Fruit fly (Drosophila melanogaster) whole organism, adult: ENCODE data around the gene CG32263.

ENCODE experiments used
- CG11617 ChIP-seq: fragments of 200-800 bp; sonication (Bioruptor generic); optimal IDR thresholded peaks from 2 replicates; lab custom pipeline; 2017; ENCODE audit warnings: mild to moderate bottlenecking, missing biosample characterization, missing genetic modification reagents, missing genetic modification characterization
- CG12768 ChIP-seq: fragments of 200-800 bp; sonication (Bioruptor generic); optimal IDR thresholded peaks from 2 replicates; lab custom pipeline; 2017; ENCODE audit warnings: missing biosample characterization, missing genetic modification characterization, mild to moderate bottlenecking, moderate library complexity, missing genetic modification reagents
- CG14711 ChIP-seq: fragments of 200-800 bp; sonication (Bioruptor generic); optimal IDR thresholded peaks from 2 replicates; lab custom pipeline; 2018; ENCODE audit warnings: missing biosample characterization, mild to moderate bottlenecking, missing genetic modification characterization, moderate library complexity
- CG1620 ChIP-seq: fragments of 200-800 bp; sonication (Bioruptor generic); optimal IDR thresholded peaks from 2 replicates; lab custom pipeline; 2016; ENCODE audit warnings: missing biosample characterization, missing genetic modification characterization
- CG33017 ChIP-seq: fragments of 200-800 bp; sonication (Bioruptor generic); optimal IDR thresholded peaks from 2 replicates; lab custom pipeline; 2018; ENCODE audit warnings: missing biosample characterization, mild to moderate bottlenecking, missing genetic modification characterization, moderate library complexity
- CG5204 ChIP-seq: fragments of 200-800 bp; sonication (Bioruptor generic); optimal IDR thresholded peaks from 2 replicates; lab custom pipeline; 2016; ENCODE audit warnings: missing biosample characterization, missing genetic modification characterization
- CG7045 ChIP-seq: fragments of 200-800 bp; sonication (Bioruptor generic); optimal IDR thresholded peaks from 2 replicates; lab custom pipeline; 2017; ENCODE audit warnings: missing biosample characterization, mild to moderate bottlenecking, missing genetic modification characterization
- CG7101 ChIP-seq: fragments of 200-800 bp; sonication (Bioruptor generic); optimal IDR thresholded peaks from 2 replicates; lab custom pipeline; 2018; ENCODE audit warnings: missing biosample characterization, mild to moderate bottlenecking, missing genetic modification characterization, moderate library complexity
- Clk ChIP-seq: fragments of 200-800 bp; sonication (Bioruptor generic); optimal IDR thresholded peaks from 2 replicates; lab custom pipeline; 2017; ENCODE audit warnings: missing biosample characterization, missing genetic modification characterization
- Crg-1 ChIP-seq: fragments of 200-800 bp; sonication (Bioruptor generic); optimal IDR thresholded peaks from 2 replicates; lab custom pipeline; 2016; ENCODE audit warnings: missing biosample characterization, missing genetic modification characterization
- Hr96 ChIP-seq: fragments of 200-800 bp; sonication (Bioruptor generic); optimal IDR thresholded peaks from 2 replicates; lab custom pipeline; 2016; ENCODE audit warnings: missing biosample characterization, missing genetic modification characterization
- Mnt ChIP-seq: fragments of 200-800 bp; sonication (Bioruptor generic); optimal IDR thresholded peaks from 2 replicates; lab custom pipeline; 2016; ENCODE audit warnings: missing biosample characterization, mild to moderate bottlenecking, missing genetic modification characterization
- bab1 ChIP-seq: fragments of 200-800 bp; sonication (Bioruptor generic); optimal IDR thresholded peaks from 3 replicates; lab custom pipeline; 2019; ENCODE audit warnings: missing biosample characterization, mild to moderate bottlenecking, missing genetic modification characterization, moderate library complexity
- cic ChIP-seq: fragments of 200-800 bp; sonication (Bioruptor generic); optimal IDR thresholded peaks from 2 replicates; lab custom pipeline; 2017; ENCODE audit warnings: missing biosample characterization, mild to moderate bottlenecking, missing genetic modification characterization, moderate library complexity
- cnc ChIP-seq, 2 experiments: fragments of >200 bp; optimal IDR thresholded peaks; 2 replicates each; lab custom pipeline; 2017
- kay ChIP-seq: fragments of 200-800 bp; sonication (Bioruptor generic); peaks from one replicate; lab custom pipeline; 2016; ENCODE audit warnings: missing biosample characterization, missing genetic modification characterization, borderline replicate concordance
- ovo ChIP-seq: fragments of 200-800 bp; sonication (Bioruptor generic); optimal IDR thresholded peaks from 2 replicates; lab custom pipeline; 2016; ENCODE audit warnings: missing biosample characterization, missing genetic modification characterization
- pad ChIP-seq: fragments of 200-800 bp; sonication (Bioruptor generic); optimal IDR thresholded peaks from 3 replicates; lab custom pipeline; 2017; ENCODE audit warnings: missing biosample characterization, missing genetic modification characterization, mild to moderate bottlenecking, moderate library complexity, missing genetic modification reagents
- tj ChIP-seq: fragments of 200-800 bp; sonication (Bioruptor generic); optimal IDR thresholded peaks from 3 replicates; lab custom pipeline; 2017; ENCODE audit warnings: missing biosample characterization, mild to moderate bottlenecking, missing genetic modification characterization, moderate library complexity
- toe ChIP-seq: fragments of 200-800 bp; sonication (Bioruptor generic); optimal IDR thresholded peaks from 2 replicates; lab custom pipeline; 2016; ENCODE audit warnings: missing biosample characterization, missing genetic modification characterization

Gene CG32263

dm6 chr3L:3772284-3772987, 38.5 kb downstream of the CG32263 start:
- TF ChIP-seq kay, result peak; percentile 85
- TF ChIP-seq toe (GFP tag; lab: Kevin White, UChicago), result no peak
- no peak for TF ChIP-seq cnc (optimal IDR thresholded peaks at IDR 0.05; lab: Kevin White, UChicago)
- no peak for TF ChIP-seq Crg-1 (GFP tag; lab: Kevin White, UChicago)
- no peak for TF ChIP-seq CG33017 (tag; lab: Kevin White, UChicago)
- TF ChIP-seq CG5204 (GFP tag; lab: Kevin White, UChicago), result no peak
- peak; percentile 64 for TF ChIP-seq CG7045 (GFP tag; lab: Kevin White, UChicago)
- no peak for TF ChIP-seq CG1620 (GFP tag; lab: Kevin White, UChicago)
- TF ChIP-seq CG12768 (GFP tag; lab: Kevin White, UChicago), result peak; percentile 59
- peak; percentile 18 for TF ChIP-seq pad
- TF ChIP-seq CG7101 (tag; lab: Kevin White, UChicago), result no peak
- TF ChIP-seq bab1, result no peak
- TF ChIP-seq CG14711 (tag; lab: Kevin White, UChicago), result peak; percentile 9
- TF ChIP-seq CG11617, result no peak
- no peak for TF ChIP-seq Clk
- peak; percentile 42 for TF ChIP-seq Hr96
- TF ChIP-seq tj (GFP tag; lab: Kevin White, UChicago), result no peak
- TF ChIP-seq Mnt, result no peak
- no peak for TF ChIP-seq ovo (GFP tag; lab: Kevin White, UChicago)
- TF ChIP-seq cic, result peak; percentile 58

- no peak for TF ChIP-seq CG5204 (GFP tag; lab: Kevin White, UChicago)
- peak; percentile 3 for TF ChIP-seq cic
- TF ChIP-seq cnc (optimal IDR thresholded peaks at IDR 0.05; lab: Kevin White, UChicago), result no peak
- no peak for TF ChIP-seq Clk
- TF ChIP-seq CG7101 (tag; lab: Kevin White, UChicago), result peak; percentile 84
- no peak for TF ChIP-seq toe (GFP tag; lab: Kevin White, UChicago)
- TF ChIP-seq Hr96, result no peak
- peak; percentile 77 for TF ChIP-seq CG33017 (tag; lab: Kevin White, UChicago)
- no peak for TF ChIP-seq kay
- peak; percentile 91 for TF ChIP-seq bab1
- peak; percentile 64 for TF ChIP-seq CG14711 (tag; lab: Kevin White, UChicago)
- peak; percentile 3 for TF ChIP-seq ovo (GFP tag; lab: Kevin White, UChicago)
- TF ChIP-seq CG1620 (GFP tag; lab: Kevin White, UChicago), result no peak
- peak; percentile 26 for TF ChIP-seq pad
- no peak for TF ChIP-seq Crg-1 (GFP tag; lab: Kevin White, UChicago)
- no peak for TF ChIP-seq Mnt
- peak; percentile 8 for TF ChIP-seq CG11617
- TF ChIP-seq CG12768 (GFP tag; lab: Kevin White, UChicago), result no peak
- no peak for TF ChIP-seq CG7045 (GFP tag; lab: Kevin White, UChicago)
- peak; percentile 89 for TF ChIP-seq tj (GFP tag; lab: Kevin White, UChicago)
Observed at dm6 chr3L:3771406-3771935, 39.4 kb downstream of the CG32263 start.

dm6 chr3L:3770823-3771222, 40.1 kb downstream of the CG32263 start:
- TF ChIP-seq tj (GFP tag; lab: Kevin White, UChicago), result no peak
- no peak for TF ChIP-seq Hr96
- TF ChIP-seq bab1, result no peak
- no peak for TF ChIP-seq CG33017 (tag; lab: Kevin White, UChicago)
- no peak for TF ChIP-seq CG12768 (GFP tag; lab: Kevin White, UChicago)
- no peak for TF ChIP-seq kay
- no peak for TF ChIP-seq CG5204 (GFP tag; lab: Kevin White, UChicago)
- TF ChIP-seq CG7045 (GFP tag; lab: Kevin White, UChicago), result no peak
- no peak for TF ChIP-seq Crg-1 (GFP tag; lab: Kevin White, UChicago)
- no peak for TF ChIP-seq CG14711 (tag; lab: Kevin White, UChicago)
- TF ChIP-seq Clk, result no peak
- TF ChIP-seq CG1620 (GFP tag; lab: Kevin White, UChicago), result no peak
- no peak for TF ChIP-seq cic
- no peak for TF ChIP-seq toe (GFP tag; lab: Kevin White, UChicago)
- TF ChIP-seq CG7101 (tag; lab: Kevin White, UChicago), result no peak
- no peak for TF ChIP-seq CG11617
- TF ChIP-seq ovo (GFP tag; lab: Kevin White, UChicago), result no peak
- TF ChIP-seq pad, result no peak
- no peak for TF ChIP-seq Mnt
- no peak for TF ChIP-seq cnc (optimal IDR thresholded peaks at IDR 0.05; lab: Kevin White, UChicago)

dm6 chr3L:3769157-3769556, 41.8 kb downstream of the CG32263 start:
- TF ChIP-seq Clk, result no peak
- TF ChIP-seq CG7045 (GFP tag; lab: Kevin White, UChicago), result no peak
- no peak for TF ChIP-seq CG11617

dm6 chr3L:3767825-3768224, 43.1 kb downstream of the CG32263 start:
- TF ChIP-seq kay, result no peak
- peak; percentile 56 for TF ChIP-seq cic

dm6 chr3L:3766704-3767103, 44.2 kb downstream of the CG32263 start:
- TF ChIP-seq Clk, result no peak
- TF ChIP-seq Mnt, result no peak
- no peak for TF ChIP-seq CG7045 (GFP tag; lab: Kevin White, UChicago)
- TF ChIP-seq toe (GFP tag; lab: Kevin White, UChicago), result no peak
- no peak for TF ChIP-seq CG11617
- TF ChIP-seq cic, result no peak
